Worm (Caenorhabditis elegans): ENCODE data around the gene C52B9.8.

DNA sequence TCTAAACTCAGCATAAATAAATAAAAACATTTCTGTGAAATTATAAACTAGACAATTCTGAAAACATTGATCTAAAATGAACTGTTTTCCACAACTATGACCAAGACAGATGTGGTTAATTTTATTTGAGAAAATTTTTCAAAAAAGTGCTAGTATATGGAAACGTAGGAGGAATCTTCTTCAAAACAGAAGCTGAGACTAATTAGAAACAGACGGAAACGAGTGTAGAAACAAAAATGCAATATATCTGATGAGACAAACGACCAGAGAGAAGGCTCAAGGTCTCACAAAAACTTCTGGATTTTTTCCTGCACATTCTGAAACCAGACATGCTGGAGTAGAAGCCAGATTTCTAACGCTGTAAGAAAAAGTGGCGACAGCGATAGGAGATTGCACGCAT, 15.7 kb downstream of the C52B9.8 start:
- TF ChIP-seq dao-5 (tag; optimal IDR thresholded peaks at IDR 0.05) = no peak
- TF ChIP-seq him-1 (tag; optimal IDR thresholded peaks at IDR 0.05) = no peak

All from whole organism, L4/young adult.